Worm (Caenorhabditis elegans): ENCODE data around the gene ZC15.1.

The ZC15.1 gene

ce11 chrV:20338870-20339269 lies 33.0 kb downstream of the ZC15.1 start (continued):
- TF ChIP-seq lsl-1 (GFP tag; optimal IDR thresholded peaks at IDR 0.05) (no peak), D2030.7 (GFP tag; IDR thresholded peaks at IDR 0.05) (no peak), B0019.2 (GFP tag; conservative IDR thresholded peaks at IDR 0.05) (no peak), bed-1 (GFP tag; IDR thresholded peaks at IDR 0.05) (no peak), mxl-1 (tag; optimal IDR thresholded peaks at IDR 0.05) (no peak)

ce11 chrV:20344889-20345288 lies 39.0 kb downstream of the ZC15.1 start, which contains the start of gene Y38H6A.3:
Gene Y38H6A.3 (plus strand): TSS chrV:20345189.
- TF ChIP-seq B0035.1 (tag; optimal IDR thresholded peaks at IDR 0.05) = no peak
- TF ChIP-seq die-1 (tag; optimal IDR thresholded peaks at IDR 0.05) = no peak
- no peak for TF ChIP-seq nhr-80 (tag; optimal IDR thresholded peaks at IDR 0.05)
- no peak for TF ChIP-seq nfya-1 (tag; optimal IDR thresholded peaks at IDR 0.05; ENCODE audit: borderline replicate concordance, insufficient read depth)
- no peak for TF ChIP-seq tlf-1 (GFP tag; optimal IDR thresholded peaks at IDR 0.05)
- no peak for TF ChIP-seq hmg-1.2 (GFP tag; IDR thresholded peaks at IDR 0.05)
- no peak for TF ChIP-seq F23B12.7 (tag; optimal IDR thresholded peaks at IDR 0.05; ENCODE audit: insufficient read depth)
- no peak for TF ChIP-seq tbx-9 (tag; optimal IDR thresholded peaks at IDR 0.05; ENCODE audit: borderline replicate concordance)
- no peak for TF ChIP-seq F39B2.1 (GFP tag; IDR thresholded peaks at IDR 0.05)
- TF ChIP-seq chd-7 (tag; optimal IDR thresholded peaks at IDR 0.05) = no peak
- no peak for TF ChIP-seq atf-7 (tag; optimal IDR thresholded peaks at IDR 0.05)
- TF ChIP-seq ekl-4 (GFP tag; IDR thresholded peaks at IDR 0.05) = no peak
- no peak for TF ChIP-seq F37B4.10 (GFP tag; IDR thresholded peaks at IDR 0.05)
- TF ChIP-seq lin-40 (tag; optimal IDR thresholded peaks at IDR 0.05) = no peak
- TF ChIP-seq lsl-1 (GFP tag; optimal IDR thresholded peaks at IDR 0.05) = no peak

- TF ChIP-seq ztf-22 (GFP tag; optimal IDR thresholded peaks at IDR 0.05) (no peak), him-1 (tag; optimal IDR thresholded peaks at IDR 0.05) (peak; percentile 67), D2030.7 (GFP tag; IDR thresholded peaks at IDR 0.05) (peak; percentile 54; the same call in 1 of the 2 replicates), mel-28 (tag; optimal IDR thresholded peaks at IDR 0.05; ENCODE audit: borderline replicate concordance) (no peak), tbp1 (GFP tag; optimal IDR thresholded peaks at IDR 0.05) (peak; percentile 83), ztf-25 (GFP tag; IDR thresholded peaks at IDR 0.05) (0 out of 2 replicates have a peak, but pooled peaks have one; percentile 31), nhr-90 (tag; optimal IDR thresholded peaks at IDR 0.05) (peak; percentile 10), hmg-1.2 (GFP tag; IDR thresholded peaks at IDR 0.05) (0 out of 2 replicates have a peak, but pooled peaks have one; percentile 25), F10E7.11 (tag; optimal IDR thresholded peaks at IDR 0.05) (no peak), B0261.1 (tag; optimal IDR thresholded peaks at IDR 0.05) (peak; percentile 63), pbrm-1 (GFP tag; IDR thresholded peaks at IDR 0.05) (no peak), rpc-1 (optimal IDR thresholded peaks at IDR 0.05) (peak; percentile 52), rpc-1 (tag; optimal IDR thresholded peaks at IDR 0.05) (peak; percentile 73), lin-26 (GFP tag; IDR thresholded peaks at IDR 0.05) (no peak), die-1 (tag; optimal IDR thresholded peaks at IDR 0.05) (peak; percentile 4)
Measured at ce11 chrV:20347625-20348024, 41.7 kb downstream of the ZC15.1 start.

- TF ChIP-seq B0261.1 (tag; optimal IDR thresholded peaks at IDR 0.05) = peak; percentile 65
- no peak for TF ChIP-seq ZK185.1 (tag; optimal IDR thresholded peaks at IDR 0.05; ENCODE audit: poor library complexity, severe bottlenecking)
- TF ChIP-seq sptf-2 (GFP tag; optimal IDR thresholded peaks at IDR 0.05) = no peak
- TF ChIP-seq F10E7.11 (tag; optimal IDR thresholded peaks at IDR 0.05) = no peak
- no peak for TF ChIP-seq ccch-3 (GFP tag; optimal IDR thresholded peaks at IDR 0.05)
- no peak for TF ChIP-seq snpc-4 (GFP tag; optimal IDR thresholded peaks at IDR 0.05)
- TF ChIP-seq snpc-4 (tag; optimal IDR thresholded peaks at IDR 0.05) = no peak
- peak; percentile 56 for TF ChIP-seq rpc-1 (optimal IDR thresholded peaks at IDR 0.05)
- peak; percentile 76 for TF ChIP-seq rpc-1 (tag; optimal IDR thresholded peaks at IDR 0.05)
- TF ChIP-seq attf-3 (GFP tag; conservative IDR thresholded peaks at IDR 0.05) = no peak
- peak; percentile 56 for TF ChIP-seq nhr-90 (tag; optimal IDR thresholded peaks at IDR 0.05)
- peak; percentile 85 for TF ChIP-seq tbp1 (GFP tag; optimal IDR thresholded peaks at IDR 0.05)
- no peak for TF ChIP-seq F57C9.4 (tag; optimal IDR thresholded peaks at IDR 0.05)
- TF ChIP-seq rcor-1 (GFP tag; IDR thresholded peaks at IDR 0.05) = no peak
- peak; percentile 44 for TF ChIP-seq die-1 (tag; optimal IDR thresholded peaks at IDR 0.05)
- TF ChIP-seq dpl-1 (GFP tag; optimal IDR thresholded peaks at IDR 0.05) = no peak
- no peak for TF ChIP-seq ceh-91 (GFP tag; IDR thresholded peaks at IDR 0.05)
- no peak for TF ChIP-seq tlf-1 (GFP tag; optimal IDR thresholded peaks at IDR 0.05)
- TF ChIP-seq mxl-1 (tag; optimal IDR thresholded peaks at IDR 0.05) = peak; percentile 3
- TF ChIP-seq ztf-22 (GFP tag; optimal IDR thresholded peaks at IDR 0.05) = no peak
- no peak for TF ChIP-seq bed-2 (GFP tag; IDR thresholded peaks at IDR 0.05)
- 0 out of 2 replicates have a peak, but pooled peaks have one; percentile 17 for TF ChIP-seq hmg-1.2 (GFP tag; IDR thresholded peaks at IDR 0.05)
- TF ChIP-seq mcd-1 (GFP tag; IDR thresholded peaks at IDR 0.05) = peak; percentile 23; the same call in 1 of the 2 replicates
- no peak for TF ChIP-seq tbx-9 (tag; optimal IDR thresholded peaks at IDR 0.05; ENCODE audit: borderline replicate concordance)
Measured at ce11 chrV:20350382-20350781, 44.5 kb downstream of the ZC15.1 start.

Measured in whole organism, young adult.